Worm (Caenorhabditis elegans) whole organism, midembryonic: ENCODE results near the gene glb-12.

ENCODE experiments used
- T22C8.4 ChIP-seq: fragments of 200-800 bp; sonication (Bioruptor generic); IDR thresholded peaks from 2 replicates; pipeline ENCODE4 v1.3.6; 2022; ENCODE audit warnings: missing genetic modification characterization, missing compliant biosample characterization
- cog-1 ChIP-seq: sonication (generic microtip); optimal IDR thresholded peaks from 2 replicates; lab custom pipeline; 2016; ENCODE audit warnings: missing genetic modification characterization, missing compliant biosample characterization
- flt-1 ChIP-seq: fragments of 200-800 bp; sonication (Bioruptor generic); IDR thresholded peaks from 2 replicates; pipeline ENCODE4 v1.3.6; 2022; ENCODE audit warnings: missing genetic modification characterization, missing compliant biosample characterization
- ref-1 ChIP-seq: fragments of 200-800 bp; sonication (Bioruptor generic); conservative IDR thresholded peaks from 2 replicates; pipeline ENCODE4 v1.3.6; 2022; ENCODE audit warnings: missing genetic modification reagents, missing genetic modification characterization, missing compliant biosample characterization
- tab-1 ChIP-seq: fragments of 200-800 bp; sonication (Bioruptor generic); IDR thresholded peaks from 2 replicates; pipeline ENCODE4 v1.3.6; 2022; ENCODE audit warnings: missing genetic modification characterization, missing compliant biosample characterization

DNA sequence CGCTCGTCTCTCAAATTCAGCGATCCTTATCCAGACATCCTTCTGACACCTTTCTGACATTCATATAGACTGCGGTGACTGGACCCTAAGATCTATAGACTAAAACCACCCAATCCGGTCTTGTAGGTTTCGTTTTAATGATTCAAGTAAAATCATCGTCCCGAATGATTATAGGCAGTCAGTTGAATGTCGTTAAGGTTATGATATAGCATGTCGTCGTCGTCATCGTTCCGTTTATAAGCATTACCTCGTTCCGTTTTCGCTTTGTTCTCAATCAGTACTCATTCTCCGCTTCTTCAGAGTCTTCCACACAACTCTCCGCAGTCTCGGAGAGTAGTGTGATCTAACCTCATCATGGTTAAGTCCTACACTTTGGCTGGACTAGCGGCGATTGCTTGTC lies 22.8 kb downstream of the glb-12 start, which contains the start of gene bli-1:
- no peak for TF ChIP-seq ref-1
- no peak for TF ChIP-seq tab-1 (GFP tag; lab: Robert Waterston, UW)
- TF ChIP-seq flt-1 (GFP tag; lab: Robert Waterston, UW): no peak
- no peak for TF ChIP-seq cog-1 (tag; lab: Kevin White, UChicago)
- no peak for TF ChIP-seq T22C8.4 (GFP tag; lab: Robert Waterston, UW)
